Worm (Caenorhabditis elegans) whole organism, early embryonic: Measurements from ENCODE around the gene clec-233.

ENCODE experiments used
- B0310.2 ChIP-seq: sonication (generic microtip); optimal IDR thresholded peaks from 2 replicates; lab custom pipeline; 2016; ENCODE audit warnings: mild to moderate bottlenecking, missing genetic modification characterization, missing compliant biosample characterization
- aly-1 ChIP-seq: sonication (generic microtip); optimal IDR thresholded peaks from 2 replicates; lab custom pipeline; 2016; ENCODE audit warnings: missing genetic modification characterization, missing compliant biosample characterization
- ama-1 ChIP-seq: fragments of 150-350 bp; optimal IDR thresholded peaks from 2 replicates; lab custom pipeline; 2014
- ceh-13 ChIP-seq: fragments of 200-800 bp; sonication (Bioruptor generic); optimal IDR thresholded peaks from 2 replicates; lab custom pipeline; 2018; ENCODE audit warnings: mild to moderate bottlenecking, missing genetic modification characterization, missing compliant biosample characterization
- ceh-36 ChIP-seq: sonication (generic microtip); optimal IDR thresholded peaks from 2 replicates; lab custom pipeline; 2016; ENCODE audit warnings: missing genetic modification characterization, inconsistent platforms, missing compliant biosample characterization
- ets-7 ChIP-seq: sonication (generic microtip); optimal IDR thresholded peaks from 2 replicates; lab custom pipeline; 2016; ENCODE audit warnings: missing genotype, missing genetic modification characterization, missing compliant biosample characterization
- flt-1 ChIP-seq: fragments of 200-800 bp; sonication (Bioruptor generic); IDR thresholded peaks from 2 replicates; pipeline ENCODE4 v1.3.6; 2022; ENCODE audit warnings: missing genetic modification characterization, missing compliant biosample characterization
- hmg-4 ChIP-seq: fragments of 200-800 bp; sonication (Bioruptor generic); optimal IDR thresholded peaks from 2 replicates; lab custom pipeline; 2018; ENCODE audit warnings: mild to moderate bottlenecking, missing genetic modification characterization, missing compliant biosample characterization
- pes-1 ChIP-seq: fragments of 200-800 bp; sonication (Bioruptor generic); IDR thresholded peaks from 2 replicates; pipeline ENCODE4 v1.3.6; 2022; ENCODE audit warnings: missing genetic modification reagents, missing genetic modification characterization, missing compliant biosample characterization
- sea-1 ChIP-seq: fragments of 200-800 bp; sonication (Bioruptor generic); conservative IDR thresholded peaks from 2 replicates; pipeline ENCODE4 v1.3.6; 2022; ENCODE audit warnings: missing genetic modification characterization, missing compliant biosample characterization
- tbx-11 ChIP-seq: fragments of 200-800 bp; sonication (Bioruptor generic); IDR thresholded peaks from 2 replicates; pipeline ENCODE4 v1.3.6; 2022; ENCODE audit warnings: missing genetic modification characterization, missing compliant biosample characterization
- tbx-37 ChIP-seq: fragments of 200-800 bp; sonication (Bioruptor generic); conservative IDR thresholded peaks from 2 replicates; pipeline ENCODE4 v1.3.6; 2022; ENCODE audit warnings: missing genetic modification reagents, missing genetic modification characterization, missing compliant biosample characterization

DNA sequence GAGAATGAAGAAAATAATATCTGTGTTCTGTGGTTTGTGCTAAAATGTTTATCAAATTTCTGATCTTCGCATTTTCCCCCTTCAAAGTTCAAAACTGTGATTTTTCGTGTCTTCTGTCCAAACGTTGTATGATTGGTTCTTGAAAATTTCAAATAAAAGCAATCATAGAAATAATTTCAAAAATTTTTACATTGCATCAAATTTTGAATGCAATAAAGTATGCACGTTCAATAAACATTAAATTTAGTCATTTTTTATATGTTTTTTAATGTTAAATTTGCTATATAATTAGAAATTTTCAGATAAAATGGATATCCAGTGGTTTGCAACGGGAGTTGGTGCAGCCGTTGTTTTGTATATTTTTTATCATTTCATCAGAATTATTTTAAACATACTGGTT lies 9.7 kb upstream of the clec-233 start, which contains the start of gene stdh-2:
- TF ChIP-seq tbx-11 (GFP tag; lab: Robert Waterston, UW) (no peak), ama-1 (no peak), sea-1 (GFP tag; lab: Robert Waterston, UW) (no peak), ets-7 (tag; lab: Kevin White, UChicago) (no peak), aly-1 (tag; lab: Kevin White, UChicago) (no peak), ceh-36 (no peak), tbx-37 (no peak), ceh-13 (GFP tag; lab: Kevin White, UChicago) (no peak), B0310.2 (no peak), flt-1 (GFP tag; lab: Robert Waterston, UW) (no peak), pes-1 (GFP tag; lab: Robert Waterston, UW) (no peak), hmg-4 (GFP tag; lab: Kevin White, UChicago) (no peak)
